Fruit fly (Drosophila melanogaster) whole organism, embryonic: ENCODE measurements around the gene CG7402.

Experiments used
- CG7372 ChIP-seq: fragments of 200-800 bp; sonication (Bioruptor generic); IDR thresholded peaks from 2 replicates; pipeline ENCODE4 v1.3.6; 2022; ENCODE audit warnings: missing biosample characterization, missing genetic modification characterization
- ash1 ChIP-seq: fragments of 200-800 bp; sonication (Bioruptor generic); optimal IDR thresholded peaks from 2 replicates; lab custom pipeline; 2018; ENCODE audit warnings: missing biosample characterization, mild to moderate bottlenecking, missing genetic modification characterization
- slp2 ChIP-seq: fragments of 200-800 bp; sonication (Bioruptor generic); optimal IDR thresholded peaks from 2 replicates; lab custom pipeline; 2016; ENCODE audit warnings: missing biosample characterization, missing genetic modification characterization
- tap ChIP-seq: fragments of 200-800 bp; optimal IDR thresholded peaks from 3 replicates; lab custom pipeline; 2019; ENCODE audit warnings: missing biosample characterization, mild to moderate bottlenecking, missing genetic modification characterization, moderate library complexity
- tio ChIP-seq: fragments of 200-800 bp; sonication (Bioruptor generic); optimal IDR thresholded peaks from 2 replicates; lab custom pipeline; 2017; ENCODE audit warnings: missing biosample characterization, missing genetic modification characterization, inconsistent platforms

- TF ChIP-seq tap (tag; lab: Kevin White, UChicago) (no peak), CG7372 (GFP tag; lab: Robert Waterston, UW) (no peak), ash1 (GFP tag; lab: Kevin White, UChicago) (no peak), slp2 (GFP tag; lab: Kevin White, UChicago) (no peak), tio (GFP tag; lab: Kevin White, UChicago) (no peak)
Measured at dm6 chr3L:17904593-17904992, 17.1 kb downstream of the CG7402 start.
